Worm (Caenorhabditis elegans): ENCODE data around the gene Y55B1BL.2.

- TF ChIP-seq ztf-11 (tag; optimal IDR thresholded peaks at IDR 0.05) (no peak), elt-1 (tag; optimal IDR thresholded peaks at IDR 0.05; ENCODE audit: borderline replicate concordance, insufficient read depth) (no peak), nhr-237 (tag; optimal IDR thresholded peaks at IDR 0.05) (no peak), nhr-12 (tag; optimal IDR thresholded peaks at IDR 0.05) (no peak), snpc-4 (tag; optimal IDR thresholded peaks at IDR 0.05) (no peak), unc-62 (GFP tag; optimal IDR thresholded peaks at IDR 0.05) (no peak), cnd-1 (tag; optimal IDR thresholded peaks at IDR 0.05) (no peak), ceh-39 (tag; optimal IDR thresholded peaks at IDR 0.05) (no peak), pha-4 (tag; optimal IDR thresholded peaks at IDR 0.05) (no peak)
Measured at ce11 chrIII:446860-447259, 44.3 kb downstream of the Y55B1BL.2 start.

Data from whole organism, mixed stage, embryonic.